Fruit fly (Drosophila melanogaster) whole organism, wandering third instar larva: Measurements from ENCODE around the gene fz3.

Experiments used
- Abd-B ChIP-seq: fragments of >200 bp; optimal IDR thresholded peaks from 2 replicates; lab custom pipeline; 2017; ENCODE audit warnings: missing biosample characterization, missing genetic modification characterization
- CG32264 ChIP-seq: fragments of 200-800 bp; sonication (Bioruptor generic); optimal IDR thresholded peaks from 2 replicates; lab custom pipeline; 2016; ENCODE audit warnings: missing biosample characterization, missing genetic modification characterization
- CG9705 ChIP-seq: fragments of 200-800 bp; sonication (Bioruptor generic); optimal IDR thresholded peaks from 2 replicates; lab custom pipeline; 2018; ENCODE audit warnings: missing biosample characterization, mild to moderate bottlenecking, missing genetic modification characterization
- CrebA ChIP-seq: fragments of 200-800 bp; sonication (Bioruptor generic); optimal IDR thresholded peaks from 2 replicates; lab custom pipeline; 2016; ENCODE audit warnings: missing biosample characterization, mild to moderate bottlenecking, missing genetic modification characterization, borderline replicate concordance
- Dfd ChIP-seq: fragments of >200 bp; optimal IDR thresholded peaks from 2 replicates; lab custom pipeline; 2017; ENCODE audit warnings: missing biosample characterization, missing genetic modification characterization
- Dif ChIP-seq: fragments of 200-275, 200-300 bp; sonication (Bioruptor generic); optimal IDR thresholded peaks from 2 replicates; lab custom pipeline; 2018; ENCODE audit warnings: missing biosample characterization, missing genetic modification characterization; ENCODE audit not compliant: partially characterized antibody
- GATAd ChIP-seq: sonication (Bioruptor generic); optimal IDR thresholded peaks from 2 replicates; lab custom pipeline; 2016; ENCODE audit warnings: missing biosample characterization, missing genetic modification characterization
- HLH106 ChIP-seq: fragments of 200-800 bp; optimal IDR thresholded peaks from 3 replicates; lab custom pipeline; 2019; ENCODE audit warnings: missing biosample characterization, mild to moderate bottlenecking, missing genetic modification characterization, moderate library complexity
- Hnf4 ChIP-seq: fragments of 200-800 bp; sonication (Bioruptor generic); optimal IDR thresholded peaks from 2 replicates; lab custom pipeline; 2016; ENCODE audit warnings: missing biosample characterization, mild to moderate bottlenecking, missing genetic modification characterization
- Hr78 ChIP-seq: fragments of >200 bp; optimal IDR thresholded peaks from 2 replicates; lab custom pipeline; 2017; ENCODE audit warnings: missing biosample characterization, missing genetic modification characterization
- Hr83 ChIP-seq: fragments of 200-300 bp; sonication (Bioruptor generic); optimal IDR thresholded peaks from 2 replicates; lab custom pipeline; 2016; ENCODE audit warnings: missing biosample characterization, mild to moderate bottlenecking, missing genetic modification characterization, moderate library complexity; ENCODE audit not compliant: poor library complexity, severe bottlenecking
- Jra ChIP-seq: sonication (Bioruptor generic); optimal IDR thresholded peaks from 2 replicates; lab custom pipeline; 2016; ENCODE audit warnings: missing biosample characterization, missing genetic modification characterization
- Mio ChIP-seq: sonication (Bioruptor generic); optimal IDR thresholded peaks from 2 replicates; lab custom pipeline; 2016; ENCODE audit warnings: missing biosample characterization, missing genetic modification characterization
- Myc ChIP-seq: fragments of >200 bp; optimal IDR thresholded peaks from 2 replicates; lab custom pipeline; 2017
- N ChIP-seq: fragments of >200 bp; optimal IDR thresholded peaks from 2 replicates; lab custom pipeline; 2018; ENCODE audit warnings: missing biosample characterization, missing external identifiers, missing genetic modification characterization
- OdsH ChIP-seq: fragments of 200-800 bp; sonication (Bioruptor generic); optimal IDR thresholded peaks from 2 replicates; lab custom pipeline; 2016; ENCODE audit warnings: missing biosample characterization, mild to moderate bottlenecking, missing genetic modification characterization
- Rel ChIP-seq, 2 experiments: fragments of 200-800 bp; sonication (Bioruptor generic) in 1 of 2; optimal IDR thresholded peaks; 2 replicates in 1 of 2; 3 replicates in 1 of 2; lab custom pipeline; 2016 to 2019; ENCODE audit warnings: mild to moderate bottlenecking in 2 of 2, missing biosample characterization in 2 of 2, missing genetic modification characterization in 2 of 2, moderate library complexity in 1 of 2
- Sp1 ChIP-seq: fragments of 200-800 bp; sonication (Bioruptor generic); optimal IDR thresholded peaks from 3 replicates; lab custom pipeline; 2019; ENCODE audit warnings: missing biosample characterization, mild to moderate bottlenecking, missing genetic modification characterization, moderate library complexity
- Vsx2 ChIP-seq: fragments of 200-300, 225-300 bp; sonication (Bioruptor generic); optimal IDR thresholded peaks from 2 replicates; lab custom pipeline; 2018; ENCODE audit warnings: missing biosample characterization, missing genetic modification characterization; ENCODE audit not compliant: partially characterized antibody
- br ChIP-seq: fragments of 200-800 bp; sonication (Bioruptor generic); optimal IDR thresholded peaks from 2 replicates; lab custom pipeline; 2016; ENCODE audit warnings: missing biosample characterization, missing genetic modification characterization
- brk ChIP-seq: fragments of 200-800 bp; sonication (Bioruptor generic); optimal IDR thresholded peaks from 2 replicates; lab custom pipeline; 2016; ENCODE audit warnings: missing biosample characterization, mild to moderate bottlenecking, missing genetic modification characterization
- dl ChIP-seq, 2 experiments: fragments of 175-275, 200-275 bp in 1 of 2; fragments of 200-275 bp in 1 of 2; sonication (Bioruptor generic); optimal IDR thresholded peaks; lab custom pipeline; 2018; ENCODE audit warnings: mild to moderate bottlenecking in 2 of 2, missing biosample characterization in 2 of 2, missing genetic modification characterization in 2 of 2, moderate library complexity in 2 of 2; ENCODE audit not compliant: partially characterized antibody in 2 of 2, insufficient read depth in 1 of 2
- dmrt93B ChIP-seq: fragments of 200-800 bp; sonication (Bioruptor generic); optimal IDR thresholded peaks from 2 replicates; lab custom pipeline; 2018; ENCODE audit warnings: missing biosample characterization, mild to moderate bottlenecking, missing genetic modification characterization
- dsf ChIP-seq: sonication (Bioruptor generic); optimal IDR thresholded peaks from 2 replicates; lab custom pipeline; 2016; ENCODE audit warnings: missing biosample characterization, missing genetic modification characterization, borderline replicate concordance
- ey ChIP-seq: fragments of 200-800 bp; sonication (Bioruptor generic); optimal IDR thresholded peaks from 2 replicates; lab custom pipeline; 2016; ENCODE audit warnings: missing biosample characterization, missing genetic modification characterization
- foxo ChIP-seq, 2 experiments: fragments of 200-800 bp; sonication (Bioruptor generic); optimal IDR thresholded peaks; 2 replicates in 1 of 2; 3 replicates in 1 of 2; lab custom pipeline; 2016 to 2017; ENCODE audit warnings: missing biosample characterization in 2 of 2, missing genetic modification characterization in 2 of 2
- fru ChIP-seq: fragments of 200-800 bp; sonication (Bioruptor generic); optimal IDR thresholded peaks from 3 replicates; lab custom pipeline; 2016; ENCODE audit warnings: missing biosample characterization, mild to moderate bottlenecking, missing genetic modification characterization
- h ChIP-seq: fragments of 200-800 bp; sonication (Bioruptor generic); optimal IDR thresholded peaks from 3 replicates; lab custom pipeline; 2016; ENCODE audit warnings: missing biosample characterization, mild to moderate bottlenecking, missing genetic modification characterization
- jim ChIP-seq: fragments of 175-275, 200-325 bp; sonication (Bioruptor generic); optimal IDR thresholded peaks from 2 replicates; lab custom pipeline; 2016; ENCODE audit warnings: missing biosample characterization, mild to moderate bottlenecking, missing genetic modification characterization
- lola ChIP-seq: fragments of >200 bp; optimal IDR thresholded peaks from 2 replicates; lab custom pipeline; 2017; ENCODE audit warnings: missing biosample characterization, missing genetic modification characterization
- pan ChIP-seq: fragments of >200 bp; optimal IDR thresholded peaks from 2 replicates; lab custom pipeline; 2017
- psq ChIP-seq: fragments of 200-800 bp; sonication (Bioruptor generic); optimal IDR thresholded peaks from 3 replicates; lab custom pipeline; 2017; ENCODE audit warnings: missing biosample characterization, mild to moderate bottlenecking, missing genetic modification characterization, moderate library complexity
- rgr ChIP-seq: fragments of 200-800 bp; sonication (Bioruptor generic); optimal IDR thresholded peaks from 3 replicates; lab custom pipeline; 2016; ENCODE audit warnings: missing biosample characterization, mild to moderate bottlenecking, missing genetic modification characterization
- sage ChIP-seq: fragments of 200-800 bp; sonication (Bioruptor generic); optimal IDR thresholded peaks from 2 replicates; lab custom pipeline; 2016; ENCODE audit warnings: missing biosample characterization, mild to moderate bottlenecking, missing genetic modification characterization
- sv ChIP-seq: fragments of 200-800 bp; sonication (Bioruptor generic); optimal IDR thresholded peaks from 3 replicates; lab custom pipeline; 2016; ENCODE audit warnings: missing biosample characterization, missing genetic modification characterization
- tai ChIP-seq: sonication (Bioruptor generic); optimal IDR thresholded peaks from 2 replicates; lab custom pipeline; 2016; ENCODE audit warnings: missing biosample characterization, missing genetic modification characterization
- usp ChIP-seq: fragments of >200 bp; optimal IDR thresholded peaks from 2 replicates; lab custom pipeline; 2017; ENCODE audit warnings: missing biosample characterization, missing genetic modification characterization
- woc ChIP-seq: sonication (Bioruptor generic); optimal IDR thresholded peaks from 2 replicates; lab custom pipeline; 2016; ENCODE audit warnings: missing biosample characterization, mild to moderate bottlenecking, missing genetic modification characterization

Gene fz3

DNA sequence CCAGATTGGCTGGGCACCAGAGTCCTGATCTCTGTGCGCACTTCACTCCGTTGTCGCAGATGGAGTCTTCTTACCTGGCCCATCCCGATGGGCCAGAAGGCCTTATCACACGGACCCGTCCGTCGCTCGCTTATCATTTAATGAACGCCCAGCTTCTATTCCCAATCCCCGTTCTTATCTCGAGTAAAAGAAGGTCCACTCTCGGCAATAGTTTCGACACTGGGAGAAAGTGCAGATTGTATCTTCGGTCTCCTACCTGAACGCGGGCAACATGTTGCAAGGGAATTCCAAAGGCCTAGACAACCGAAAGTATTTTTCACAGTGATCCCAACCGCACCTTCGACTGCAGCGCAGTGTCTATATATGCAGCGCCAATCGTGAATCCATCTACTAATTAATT lies 3.7 kb upstream of the fz3 start:
- TF ChIP-seq Hr83 (GFP tag; lab: Kevin White, UChicago), result no peak
- TF ChIP-seq tai, result no peak
- no peak for TF ChIP-seq ey (GFP tag; lab: Kevin White, UChicago)
- TF ChIP-seq Abd-B, result no peak
- TF ChIP-seq, all 38 proteins: peak for 0

DNA sequence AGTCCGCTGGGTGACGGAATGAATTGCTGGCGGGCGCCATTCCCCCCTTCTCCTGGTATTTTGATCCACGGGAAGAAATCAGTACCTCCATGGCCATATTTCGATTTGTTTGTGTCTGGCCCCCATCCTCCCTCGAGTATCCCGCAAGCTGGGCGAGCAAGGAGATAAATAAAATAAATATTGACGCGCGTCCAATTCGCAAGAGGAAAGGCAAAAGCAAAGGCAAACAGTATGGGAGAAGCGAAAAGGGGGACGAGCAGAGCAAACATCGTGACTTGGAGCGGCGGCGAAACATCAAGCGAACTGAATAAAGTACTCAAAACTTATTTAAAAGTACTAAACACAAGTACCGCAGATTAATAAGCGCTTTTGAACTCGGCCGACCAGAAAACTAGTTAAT lies 1.8 kb upstream of the fz3 start:
- TF ChIP-seq OdsH (GFP tag; lab: Kevin White, UChicago) (peak; percentile 57), foxo (GFP tag; optimal IDR thresholded peaks at IDR 0.05; lab: Kevin White, UChicago) (peak in 1 of 2 experiments; percentile 46), ey (GFP tag; lab: Kevin White, UChicago) (peak; percentile 35), dl (GFP tag; optimal IDR thresholded peaks at IDR 0.05; lab: Kevin White, UChicago; ENCODE audit: insufficient read depth in 1 of 2, partially characterized antibody in 2 of 2) (no peak), Rel (GFP tag; optimal IDR thresholded peaks at IDR 0.05; lab: Kevin White, UChicago) (no peak), Rel (tag; optimal IDR thresholded peaks at IDR 0.05; lab: Kevin White, UChicago) (peak; percentile 6), Sp1 (GFP tag; lab: Kevin White, UChicago) (peak; percentile 62), fru (GFP tag; lab: Kevin White, UChicago) (peak; percentile 44), tai (no peak), Vsx2 (GFP tag; lab: Kevin White, UChicago) (no peak), pan (lab: Kevin White, UChicago) (no peak), HLH106 (tag; lab: Kevin White, UChicago) (peak; percentile 44), CG9705 (GFP tag; lab: Kevin White, UChicago) (peak; percentile 32), lola (GFP tag; lab: Kevin White, UChicago) (no peak), sv (GFP tag; lab: Kevin White, UChicago) (no peak), GATAd (GFP tag; lab: Kevin White, UChicago) (no peak), CrebA (GFP tag; lab: Kevin White, UChicago) (no peak), h (GFP tag; lab: Kevin White, UChicago) (peak; percentile 73), jim (GFP tag; lab: Kevin White, UChicago) (no peak), dmrt93B (GFP tag; lab: Kevin White, UChicago) (peak; percentile 48), dsf (GFP tag; lab: Kevin White, UChicago) (no peak), usp (GFP tag; lab: Kevin White, UChicago) (no peak), brk (no peak), woc (no peak), Hr83 (GFP tag; lab: Kevin White, UChicago) (peak; percentile 65), Dfd (no peak), Hnf4 (GFP tag; lab: Kevin White, UChicago) (peak; percentile 61), Jra (GFP tag; lab: Kevin White, UChicago) (no peak), Abd-B (no peak), Hr78 (no peak), N (GFP tag; lab: Kevin White, UChicago) (no peak), sage (GFP tag; lab: Kevin White, UChicago) (no peak), rgr (peak; percentile 69), Myc (lab: Kevin White, UChicago) (no peak), Mio (GFP tag; lab: Kevin White, UChicago) (no peak), br (GFP tag; lab: Kevin White, UChicago) (peak; percentile 66), psq (GFP tag; lab: Kevin White, UChicago) (peak; percentile 53), CG32264 (GFP tag; lab: Kevin White, UChicago) (no peak), Dif (no peak)
